Worm (Caenorhabditis elegans) whole organism, L2 larva: ENCODE measurements around the gene ZK836.3.
A peak's percentile ranks its signal among the peaks of the same experiment; 100 is the strongest.

Experiments used
- C34F6.9 ChIP-seq: fragments of 150-350 bp; optimal IDR thresholded peaks from 2 replicates; lab custom pipeline; 2014; ENCODE audit warnings: missing biosample characterization, missing genetic modification characterization
- F13H6.1 ChIP-seq: sonication (generic microtip); optimal IDR thresholded peaks from 2 replicates; lab custom pipeline; 2016; ENCODE audit warnings: missing genetic modification characterization, missing compliant biosample characterization
- Y55F3AM.14 ChIP-seq: fragments of 200-800 bp; sonication (Bioruptor generic); optimal IDR thresholded peaks from 2 replicates; lab custom pipeline; 2018; ENCODE audit warnings: mild to moderate bottlenecking, missing genetic modification characterization, missing compliant biosample characterization
- aly-2 ChIP-seq: fragments of 150-350 bp; optimal IDR thresholded peaks from 2 replicates; lab custom pipeline; 2014; ENCODE audit warnings: missing biosample characterization, missing genetic modification characterization
- ama-1 ChIP-seq: fragments of 150-350 bp; optimal IDR thresholded peaks from 2 replicates; lab custom pipeline; 2018; ENCODE audit warnings: inconsistent platforms
- ceh-16 ChIP-seq: fragments of 150-350 bp; optimal IDR thresholded peaks from 2 replicates; lab custom pipeline; 2014; ENCODE audit warnings: missing biosample characterization, missing genetic modification characterization
- ceh-82 ChIP-seq: fragments of 150-350 bp; optimal IDR thresholded peaks from 2 replicates; lab custom pipeline; 2014; ENCODE audit warnings: missing biosample characterization, missing genetic modification characterization
- crh-2 ChIP-seq: sonication (generic microtip); optimal IDR thresholded peaks from 2 replicates; lab custom pipeline; 2017; ENCODE audit warnings: missing biosample characterization, missing genetic modification characterization
- dmd-4 ChIP-seq: sonication (generic microtip); optimal IDR thresholded peaks from 2 replicates; lab custom pipeline; 2017; ENCODE audit warnings: missing biosample characterization, missing genetic modification characterization
- egl-27 ChIP-seq: sonication (generic microtip); optimal IDR thresholded peaks from 3 replicates; lab custom pipeline; 2017; ENCODE audit warnings: missing biosample characterization, missing genetic modification reagents, missing genetic modification characterization
- elt-1 ChIP-seq: fragments of 150-350 bp; optimal IDR thresholded peaks from 2 replicates; lab custom pipeline; 2014; ENCODE audit warnings: missing biosample characterization, missing genetic modification characterization
- fos-1 ChIP-seq: fragments of 150-350 bp; optimal IDR thresholded peaks from 2 replicates; lab custom pipeline; 2014; ENCODE audit warnings: missing biosample characterization, missing genetic modification characterization
- lin-11 ChIP-seq: fragments of 150-350 bp; sonication (generic microtip); optimal IDR thresholded peaks from 2 replicates; lab custom pipeline; 2014; ENCODE audit warnings: missing biosample characterization, missing genetic modification characterization, inconsistent platforms, mixed read lengths
- lin-13 ChIP-seq: fragments of 150-350 bp; optimal IDR thresholded peaks from 2 replicates; lab custom pipeline; 2014; ENCODE audit warnings: missing biosample characterization, missing genetic modification reagents, missing genetic modification characterization
- lin-39 ChIP-seq: fragments of 150-350 bp; optimal IDR thresholded peaks from 2 replicates; lab custom pipeline; 2014; ENCODE audit warnings: missing biosample characterization, missing genetic modification reagents, missing genetic modification characterization
- lsy-2 ChIP-seq, 2 experiments: fragments of 150-350 bp in 1 of 2; sonication (generic microtip) in 1 of 2; optimal IDR thresholded peaks; 2 replicates each; lab custom pipeline; 2014 to 2017; ENCODE audit warnings: missing biosample characterization in 2 of 2, missing genetic modification characterization in 2 of 2
- mab-5 ChIP-seq: fragments of 150-350 bp; optimal IDR thresholded peaks from 2 replicates; lab custom pipeline; 2014; ENCODE audit warnings: missing biosample characterization, missing genetic modification characterization
- mbf-1 ChIP-seq: sonication (generic microtip); optimal IDR thresholded peaks from 2 replicates; lab custom pipeline; 2017; ENCODE audit warnings: missing biosample characterization, missing genetic modification characterization
- mdl-1 ChIP-seq, 2 experiments: fragments of 150-350 bp in 1 of 2; sonication (generic microtip) in 1 of 2; optimal IDR thresholded peaks; 2 replicates each; lab custom pipeline; 2017; ENCODE audit warnings: missing biosample characterization in 2 of 2, missing genetic modification characterization in 2 of 2
- nhr-10 ChIP-seq: sonication (generic microtip); optimal IDR thresholded peaks from 2 replicates; lab custom pipeline; 2017; ENCODE audit warnings: missing biosample characterization, missing genetic modification characterization
- nhr-11 ChIP-seq: fragments of 150-350 bp; optimal IDR thresholded peaks from 2 replicates; lab custom pipeline; 2014; ENCODE audit warnings: missing biosample characterization, missing genetic modification characterization
- nhr-129 ChIP-seq: fragments of 150-350 bp; optimal IDR thresholded peaks from 2 replicates; lab custom pipeline; 2014; ENCODE audit warnings: missing biosample characterization, missing genetic modification characterization
- nhr-21 ChIP-seq: fragments of 150-350 bp; optimal IDR thresholded peaks from 2 replicates; lab custom pipeline; 2014; ENCODE audit warnings: missing biosample characterization, missing genetic modification characterization
- nhr-23 ChIP-seq: fragments of 150-350 bp; optimal IDR thresholded peaks from 2 replicates; lab custom pipeline; 2014; ENCODE audit warnings: missing biosample characterization, missing genetic modification reagents, missing genetic modification characterization
- nhr-237 ChIP-seq: fragments of 150-350 bp; optimal IDR thresholded peaks from 2 replicates; lab custom pipeline; 2014; ENCODE audit warnings: missing biosample characterization, missing genetic modification characterization
- nhr-25 ChIP-seq: fragments of 150-350 bp; sonication (generic microtip); optimal IDR thresholded peaks from 3 replicates; lab custom pipeline; 2014; ENCODE audit warnings: missing biosample characterization, missing genetic modification characterization
- nhr-6 ChIP-seq: fragments of 150-350 bp; optimal IDR thresholded peaks from 2 replicates; lab custom pipeline; 2014; ENCODE audit warnings: missing biosample characterization, missing genetic modification characterization
- peb-1 ChIP-seq: fragments of 150-350 bp; optimal IDR thresholded peaks from 2 replicates; lab custom pipeline; 2014; ENCODE audit warnings: missing biosample characterization, missing genetic modification characterization
- sem-4 ChIP-seq: fragments of 150-350 bp; optimal IDR thresholded peaks from 2 replicates; lab custom pipeline; 2014; ENCODE audit warnings: missing biosample characterization, missing genetic modification reagents, missing genetic modification characterization
- sma-3 ChIP-seq: sonication (generic microtip); optimal IDR thresholded peaks from 2 replicates; lab custom pipeline; 2016; ENCODE audit warnings: missing genetic modification reagents, missing genetic modification characterization, missing compliant biosample characterization
- sma-9 ChIP-seq, 2 experiments: fragments of 150-350 bp in 1 of 2; sonication (generic microtip) in 1 of 2; optimal IDR thresholded peaks; 2 replicates each; lab custom pipeline; 2014 to 2016; ENCODE audit warnings: missing genetic modification characterization in 2 of 2, mild to moderate bottlenecking in 1 of 2, missing biosample characterization in 1 of 2, missing compliant biosample characterization in 1 of 2, missing genetic modification reagents in 1 of 2, moderate library complexity in 1 of 2
- snpc-4 ChIP-seq: fragments of 150-350 bp; optimal IDR thresholded peaks from 2 replicates; lab custom pipeline; 2014; ENCODE audit warnings: missing biosample characterization, missing genetic modification characterization
- unc-39 ChIP-seq: fragments of 150-350 bp; optimal IDR thresholded peaks from 2 replicates; lab custom pipeline; 2014; ENCODE audit warnings: missing biosample characterization, missing genetic modification characterization
- unc-55 ChIP-seq: fragments of 150-350 bp; sonication (generic microtip); optimal IDR thresholded peaks from 3 replicates; lab custom pipeline; 2014; ENCODE audit warnings: missing biosample characterization, missing genetic modification reagents, missing genetic modification characterization
- unc-62 ChIP-seq: fragments of 150-350 bp; optimal IDR thresholded peaks from 2 replicates; lab custom pipeline; 2014; ENCODE audit warnings: missing biosample characterization, missing genetic modification reagents, missing genetic modification characterization
- zag-1 ChIP-seq: fragments of 150-350 bp; optimal IDR thresholded peaks from 2 replicates; lab custom pipeline; 2014; ENCODE audit warnings: missing biosample characterization, missing genetic modification characterization
- ztf-4 ChIP-seq: fragments of 150-350 bp; optimal IDR thresholded peaks from 2 replicates; lab custom pipeline; 2014; ENCODE audit warnings: missing biosample characterization, missing genetic modification characterization

The ZK836.3 gene

DNA sequence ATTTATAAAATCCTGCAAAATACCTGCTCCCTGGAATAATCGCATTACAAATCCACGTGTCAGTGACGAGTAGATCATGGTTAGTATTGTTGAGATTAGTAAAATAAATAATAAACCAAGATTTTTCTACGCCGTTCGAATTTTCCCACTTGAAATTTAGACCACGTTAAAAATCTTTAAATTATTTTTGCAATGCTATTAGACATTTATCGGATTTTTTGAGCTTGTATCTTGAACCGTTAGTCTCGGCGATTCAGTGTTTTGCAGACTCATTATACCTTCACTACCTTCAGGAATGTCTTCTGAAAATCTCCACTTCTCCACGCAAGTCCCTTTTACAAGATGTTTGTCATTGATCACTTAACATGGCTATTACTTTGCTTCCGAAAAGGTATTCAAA lies 33.5 kb downstream of the ZK836.3 start, which contains the start of gene C27A7.5:
C27A7.5 (minus strand) TSS at position 101 of the 400 bp plus-strand sequence.
- TF ChIP-seq Y55F3AM.14 (GFP tag; lab: Kevin White, UChicago) (no peak), snpc-4 (no peak)

- TF ChIP-seq sma-9 (GFP tag; optimal IDR thresholded peaks at IDR 0.05; lab: Kevin White, UChicago) (no peak), sma-9 (tag; optimal IDR thresholded peaks at IDR 0.05; lab: Kevin White, UChicago) (no peak), C34F6.9 (tag; lab: Kevin White, UChicago) (peak; percentile 56), unc-55 (peak; percentile 79), lin-39 (tag; lab: Kevin White, UChicago) (no peak)
Measured at ce11 chrV:12161157-12161556, 34.6 kb downstream of the ZK836.3 start.

ce11 chrV:12159975-12160374 lies 35.8 kb downstream of the ZK836.3 start:
- no peak for TF ChIP-seq egl-27
- no peak for TF ChIP-seq mdl-1 (tag; optimal IDR thresholded peaks at IDR 0.05; lab: Kevin White, UChicago)
- TF ChIP-seq unc-55, result no peak
- no peak for TF ChIP-seq ceh-82 (tag; lab: Kevin White, UChicago)
- no peak for TF ChIP-seq zag-1 (tag; lab: Kevin White, UChicago)
- TF ChIP-seq nhr-10 (tag; lab: Kevin White, UChicago), result no peak
- no peak for TF ChIP-seq nhr-11 (tag; lab: Kevin White, UChicago)
- no peak for TF ChIP-seq nhr-23 (tag; lab: Kevin White, UChicago)
- TF ChIP-seq mab-5, result no peak
- no peak for TF ChIP-seq sem-4 (tag; lab: Kevin White, UChicago)
- TF ChIP-seq nhr-237 (tag; lab: Kevin White, UChicago), result no peak
- TF ChIP-seq lin-13 (GFP tag; lab: Kevin White, UChicago), result no peak
- TF ChIP-seq sma-3 (GFP tag; lab: Kevin White, UChicago), result no peak
- TF ChIP-seq nhr-21 (tag; lab: Kevin White, UChicago), result no peak
- TF ChIP-seq dmd-4 (tag; lab: Kevin White, UChicago), result no peak
- no peak for TF ChIP-seq unc-39 (tag; lab: Kevin White, UChicago)
- TF ChIP-seq ama-1 (lab: Kevin White, UChicago), result no peak

- TF ChIP-seq mdl-1 (tag; optimal IDR thresholded peaks at IDR 0.05; lab: Kevin White, UChicago) (no peak), nhr-6 (no peak), nhr-21 (tag; lab: Kevin White, UChicago) (no peak), unc-39 (tag; lab: Kevin White, UChicago) (no peak), lin-11 (tag; lab: Kevin White, UChicago) (no peak), lsy-2 (tag; optimal IDR thresholded peaks at IDR 0.05; lab: Kevin White, UChicago) (no peak), aly-2 (tag; lab: Kevin White, UChicago) (no peak), unc-55 (no peak), sem-4 (tag; lab: Kevin White, UChicago) (no peak), unc-62 (GFP tag; lab: Kevin White, UChicago) (no peak), sma-9 (GFP tag; optimal IDR thresholded peaks at IDR 0.05; lab: Kevin White, UChicago) (peak; percentile 92), sma-9 (tag; optimal IDR thresholded peaks at IDR 0.05; lab: Kevin White, UChicago) (no peak), nhr-25 (no peak), nhr-23 (tag; lab: Kevin White, UChicago) (no peak), ama-1 (lab: Kevin White, UChicago) (no peak), nhr-129 (tag; lab: Kevin White, UChicago) (peak; percentile 19)
Measured at ce11 chrV:12158377-12158776, 37.4 kb downstream of the ZK836.3 start.

- TF ChIP-seq mbf-1 (tag; lab: Kevin White, UChicago) (no peak), elt-1 (no peak), peb-1 (tag; lab: Kevin White, UChicago) (no peak), crh-2 (tag; lab: Kevin White, UChicago) (no peak), nhr-25 (no peak), zag-1 (tag; lab: Kevin White, UChicago) (no peak), mab-5 (no peak), dmd-4 (tag; lab: Kevin White, UChicago) (no peak), aly-2 (tag; lab: Kevin White, UChicago) (no peak), ceh-16 (tag; lab: Kevin White, UChicago) (no peak), fos-1 (tag; lab: Kevin White, UChicago) (no peak), lin-13 (GFP tag; lab: Kevin White, UChicago) (no peak), nhr-237 (tag; lab: Kevin White, UChicago) (no peak), ztf-4 (no peak), F13H6.1 (tag; lab: Kevin White, UChicago) (no peak), sem-4 (tag; lab: Kevin White, UChicago) (no peak)
Measured at ce11 chrV:12154554-12154953, 41.2 kb downstream of the ZK836.3 start, which contains the start of gene C27A7.9. TSS of gene C27A7.9 (minus strand) at chrV:12154654.
